Worm (Caenorhabditis elegans) whole organism, late embryonic: ENCODE data around the gene rgs-2.

Source experiments
- ceh-45 ChIP-seq: fragments of 200-800 bp; sonication (Bioruptor generic); IDR thresholded peaks from 2 replicates; pipeline ENCODE4 v1.3.6; 2022; ENCODE audit warnings: missing genetic modification reagents, missing genetic modification characterization, missing compliant biosample characterization
- ceh-48 ChIP-seq: sonication (generic microtip); optimal IDR thresholded peaks from 2 replicates; lab custom pipeline; 2016; ENCODE audit warnings: missing genetic modification characterization, inconsistent platforms, missing compliant biosample characterization
- fkh-10 ChIP-seq: fragments of 150-350 bp; optimal IDR thresholded peaks from 2 replicates; lab custom pipeline; 2014; ENCODE audit warnings: missing biosample characterization, missing genetic modification reagents, missing genetic modification characterization
- hlh-8 ChIP-seq: sonication (generic microtip); optimal IDR thresholded peaks from 2 replicates; lab custom pipeline; 2016; ENCODE audit warnings: missing genotype, missing genetic modification characterization, missing compliant biosample characterization
- nfya-1 ChIP-seq: sonication (generic microtip); optimal IDR thresholded peaks from 2 replicates; lab custom pipeline; 2017; ENCODE audit warnings: missing genetic modification characterization, mild to moderate bottlenecking, missing compliant biosample characterization, antibody characterized with exemption, moderate library complexity
- nhr-11 ChIP-seq: fragments of 150-350 bp; optimal IDR thresholded peaks from 2 replicates; lab custom pipeline; 2014; ENCODE audit warnings: missing biosample characterization, missing genetic modification characterization
- pha-2 ChIP-seq: sonication (generic microtip); optimal IDR thresholded peaks from 2 replicates; lab custom pipeline; 2017; ENCODE audit warnings: mild to moderate bottlenecking, missing genetic modification characterization, missing compliant biosample characterization
- pqm-1 ChIP-seq: sonication (generic microtip); optimal IDR thresholded peaks from 2 replicates; lab custom pipeline; 2016; ENCODE audit warnings: missing genetic modification characterization, missing compliant biosample characterization

- TF ChIP-seq ceh-48 (no peak), hlh-8 (tag; lab: Kevin White, UChicago) (no peak), nhr-11 (tag; lab: Kevin White, UChicago) (no peak), ceh-45 (GFP tag; lab: Robert Waterston, UW) (no peak), nfya-1 (tag; lab: Kevin White, UChicago) (no peak), fkh-10 (GFP tag; lab: Kevin White, UChicago) (no peak), pha-2 (no peak), pqm-1 (tag; lab: Kevin White, UChicago) (no peak)
These were observed 40.7 kb upstream of the rgs-2 start for ce11 chrX:12671638-12672290.
